Worm (Caenorhabditis elegans) whole organism, L4 larva: ENCODE measurements around the gene Y41C4A.18.

ENCODE experiments used
- ceh-82 ChIP-seq: sonication (generic microtip); optimal IDR thresholded peaks from 2 replicates; lab custom pipeline; 2017; ENCODE audit warnings: missing biosample characterization, missing genetic modification characterization
- lin-39 ChIP-seq: fragments of 150-350 bp; optimal IDR thresholded peaks from 2 replicates; lab custom pipeline; 2014; ENCODE audit warnings: missing biosample characterization, missing genetic modification reagents, missing genetic modification characterization
- nhr-11 ChIP-seq: fragments of 150-350 bp; optimal IDR thresholded peaks from 2 replicates; lab custom pipeline; 2014; ENCODE audit warnings: missing biosample characterization, missing genetic modification characterization
- nhr-6 ChIP-seq: fragments of 150-350 bp; optimal IDR thresholded peaks from 2 replicates; lab custom pipeline; 2014; ENCODE audit warnings: missing biosample characterization, missing genetic modification characterization
- snpc-1.2 ChIP-seq: fragments of 200-800 bp; sonication (Bioruptor generic); IDR thresholded peaks from 2 replicates; pipeline ENCODE4 v1.3.6; 2022; ENCODE audit warnings: missing genetic modification reagents, missing genetic modification characterization, missing compliant biosample characterization
- spr-1 ChIP-seq: sonication (generic microtip); optimal IDR thresholded peaks from 2 replicates; lab custom pipeline; 2016; ENCODE audit warnings: mild to moderate bottlenecking, missing genetic modification characterization, missing compliant biosample characterization
- tag-97 ChIP-seq: fragments of 200-800 bp; sonication (Bioruptor generic); IDR thresholded peaks from 2 replicates; pipeline ENCODE4 v1.3.6; 2022; ENCODE audit warnings: missing genetic modification characterization, missing compliant biosample characterization
- unc-130 ChIP-seq: sonication (generic microtip); optimal IDR thresholded peaks from 2 replicates; lab custom pipeline; 2016; ENCODE audit warnings: missing genetic modification reagents, missing genetic modification characterization, missing compliant biosample characterization

DNA sequence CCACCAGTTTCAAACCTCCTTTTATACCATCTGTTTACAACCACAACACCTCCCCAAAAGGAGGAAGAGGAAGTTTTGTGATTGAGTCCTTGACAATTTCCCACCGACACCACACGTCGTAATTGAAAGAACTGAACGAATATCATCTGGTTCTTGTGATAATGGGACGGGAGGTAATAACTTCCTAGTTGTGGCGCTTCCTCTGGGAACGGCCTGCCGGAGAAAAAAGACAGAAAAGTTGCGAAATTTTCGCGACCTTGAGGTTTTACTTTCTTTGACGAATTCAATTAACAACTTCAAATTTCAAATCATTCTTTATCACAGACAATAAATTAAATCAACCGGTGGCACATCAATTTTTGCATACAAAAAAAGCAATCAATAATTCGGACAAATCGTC, 23.7 kb upstream of the Y41C4A.18 start, which contains the start of gene col-96:
- TF ChIP-seq tag-97 (GFP tag; lab: Robert Waterston, UW) (no peak), nhr-6 (tag; lab: Kevin White, UChicago) (no peak), ceh-82 (tag; lab: Kevin White, UChicago) (no peak), nhr-11 (tag; lab: Kevin White, UChicago) (no peak), unc-130 (no peak), spr-1 (no peak), lin-39 (no peak), snpc-1.2 (no peak)
